Worm (Caenorhabditis elegans): ENCODE data around the gene latd-1.

- TF ChIP-seq egl-18 (GFP tag; IDR thresholded peaks at IDR 0.05) (no peak), gei-17 (GFP tag; optimal IDR thresholded peaks at IDR 0.05) (no peak), snpc-4 (GFP tag; optimal IDR thresholded peaks at IDR 0.05) (no peak), snpc-4 (tag; optimal IDR thresholded peaks at IDR 0.05) (no peak), dpl-1 (GFP tag; optimal IDR thresholded peaks at IDR 0.05) (no peak), unc-130 (GFP tag; optimal IDR thresholded peaks at IDR 0.05) (no peak), nhr-179 (tag; optimal IDR thresholded peaks at IDR 0.05) (no peak), egl-44 (GFP tag; IDR thresholded peaks at IDR 0.05) (no peak)
These were observed 47.8 kb upstream of the latd-1 start for ce11 chrX:7945438-7945837.

Data from whole organism, young adult.